Fruit fly (Drosophila melanogaster) whole organism, prepupa: ENCODE results near the gene CG31638.

Source experiments
- Blimp-1 ChIP-seq: fragments of 200-800 bp; sonication (Bioruptor generic); optimal IDR thresholded peaks from 3 replicates; lab custom pipeline; 2017; ENCODE audit warnings: missing biosample characterization, missing genetic modification characterization, mild to moderate bottlenecking, moderate library complexity, missing genetic modification reagents
- CG10631 ChIP-seq: fragments of 200-800 bp; sonication (Bioruptor generic); optimal IDR thresholded peaks from 2 replicates; lab custom pipeline; 2016; ENCODE audit warnings: missing biosample characterization, missing genetic modification characterization
- CG11762 ChIP-seq: fragments of 200-800 bp; sonication (Bioruptor generic); optimal IDR thresholded peaks from 3 replicates; lab custom pipeline; 2016; ENCODE audit warnings: missing biosample characterization, missing genetic modification characterization; ENCODE audit not compliant: insufficient read depth
- CG1621 ChIP-seq: fragments of 200-800 bp; sonication (Bioruptor generic); optimal IDR thresholded peaks from 3 replicates; lab custom pipeline; 2018; ENCODE audit warnings: missing biosample characterization, mild to moderate bottlenecking, missing genetic modification characterization
- CG16779 ChIP-seq: fragments of 200-800 bp; sonication (Bioruptor generic); optimal IDR thresholded peaks from 3 replicates; lab custom pipeline; 2017; ENCODE audit warnings: missing biosample characterization, mild to moderate bottlenecking, missing genetic modification characterization
- CG31627 ChIP-seq: fragments of 200-800 bp; sonication (Bioruptor generic); optimal IDR thresholded peaks from 3 replicates; lab custom pipeline; 2016; ENCODE audit warnings: missing biosample characterization, missing genetic modification characterization
- CG34406 ChIP-seq: fragments of 200-800 bp; sonication (Bioruptor generic); optimal IDR thresholded peaks from 3 replicates; lab custom pipeline; 2016; ENCODE audit warnings: missing biosample characterization, missing genetic modification characterization
- CG3919 ChIP-seq: fragments of 200-800 bp; sonication (Bioruptor generic); optimal IDR thresholded peaks from 3 replicates; lab custom pipeline; 2016; ENCODE audit warnings: missing biosample characterization, missing genetic modification characterization
- CG4318 ChIP-seq: fragments of 200-800 bp; sonication (Bioruptor generic); optimal IDR thresholded peaks from 3 replicates; lab custom pipeline; 2017; ENCODE audit warnings: missing biosample characterization, mild to moderate bottlenecking, missing genetic modification characterization
- CG6163 ChIP-seq: fragments of 200-800 bp; sonication (Bioruptor generic); IDR thresholded peaks from 3 replicates; pipeline ENCODE4 v1.3.6; 2022; ENCODE audit warnings: missing biosample characterization, missing genetic modification characterization
- CG6276 ChIP-seq: fragments of 200-800 bp; sonication (Bioruptor generic); optimal IDR thresholded peaks from 2 replicates; lab custom pipeline; 2017; ENCODE audit warnings: missing biosample characterization, mild to moderate bottlenecking, missing genetic modification characterization
- CG6792 ChIP-seq: fragments of 200-800 bp; sonication (Bioruptor generic); optimal IDR thresholded peaks from 3 replicates; lab custom pipeline; 2016; ENCODE audit warnings: missing biosample characterization, missing genetic modification characterization
- CG6854 ChIP-seq: fragments of 200-800 bp; sonication (Bioruptor generic); optimal IDR thresholded peaks from 2 replicates; lab custom pipeline; 2017; ENCODE audit warnings: missing biosample characterization, mild to moderate bottlenecking, missing genetic modification characterization
- CG7368 ChIP-seq: fragments of 200-800 bp; sonication (Bioruptor generic); optimal IDR thresholded peaks from 3 replicates; lab custom pipeline; 2016; ENCODE audit warnings: missing biosample characterization, missing genetic modification characterization
- CG8119 ChIP-seq: fragments of 200-800 bp; sonication (Bioruptor generic); IDR thresholded peaks from 3 replicates; pipeline ENCODE4 v1.3.6; 2022; ENCODE audit warnings: missing biosample characterization, missing genetic modification characterization
- CG8632 ChIP-seq: fragments of 200-800 bp; sonication (Bioruptor generic); optimal IDR thresholded peaks from 3 replicates; lab custom pipeline; 2016; ENCODE audit warnings: missing biosample characterization, missing genetic modification characterization
- CG9139 ChIP-seq: fragments of 200-800 bp; sonication (Bioruptor generic); optimal IDR thresholded peaks from 3 replicates; lab custom pipeline; 2017; ENCODE audit warnings: missing biosample characterization, mild to moderate bottlenecking, missing genetic modification characterization
- Eip75B ChIP-seq: fragments of 200-800 bp; sonication (Bioruptor generic); optimal IDR thresholded peaks from 3 replicates; lab custom pipeline; 2016; ENCODE audit warnings: missing biosample characterization, missing genetic modification characterization
- Eip78C ChIP-seq: fragments of 200-800 bp; sonication (Bioruptor generic); peaks from one replicate; lab custom pipeline; 2016; ENCODE audit warnings: missing biosample characterization, missing genetic modification characterization
- Eip93F ChIP-seq: fragments of 200-800 bp; sonication (Bioruptor generic); optimal IDR thresholded peaks from 2 replicates; lab custom pipeline; 2016; ENCODE audit warnings: missing biosample characterization, mild to moderate bottlenecking, missing genetic modification characterization
- Ets21C ChIP-seq: fragments of 200-800 bp; sonication (Bioruptor generic); optimal IDR thresholded peaks from 3 replicates; lab custom pipeline; 2016; ENCODE audit warnings: missing biosample characterization, missing genetic modification characterization
- Hr38 ChIP-seq: sonication (Bioruptor generic); optimal IDR thresholded peaks from 2 replicates; lab custom pipeline; 2016; ENCODE audit warnings: missing biosample characterization, missing genetic modification characterization
- Hr39 ChIP-seq: fragments of 200-800 bp; sonication (Bioruptor generic); optimal IDR thresholded peaks from 2 replicates; lab custom pipeline; 2016; ENCODE audit warnings: missing biosample characterization, missing genetic modification characterization
- Hr4 ChIP-seq: fragments of 200-800 bp; sonication (Bioruptor generic); optimal IDR thresholded peaks from 3 replicates; lab custom pipeline; 2016; ENCODE audit warnings: missing biosample characterization, missing genetic modification characterization
- Lpt ChIP-seq: fragments of 200-800 bp; sonication (Bioruptor generic); optimal IDR thresholded peaks from 3 replicates; lab custom pipeline; 2016; ENCODE audit warnings: missing biosample characterization, missing genetic modification characterization
- Met ChIP-seq: fragments of 200-800 bp; sonication (Bioruptor generic); optimal IDR thresholded peaks from 3 replicates; lab custom pipeline; 2016; ENCODE audit warnings: missing biosample characterization, missing genetic modification characterization
- OdsH ChIP-seq: fragments of 200-800 bp; sonication (Bioruptor generic); optimal IDR thresholded peaks from 3 replicates; lab custom pipeline; 2016; ENCODE audit warnings: missing biosample characterization, missing genetic modification characterization
- Smox ChIP-seq: fragments of 200-800 bp; sonication (Bioruptor generic); optimal IDR thresholded peaks from 3 replicates; lab custom pipeline; 2016; ENCODE audit warnings: missing biosample characterization, missing genetic modification characterization
- Sox102F ChIP-seq: fragments of 200-800 bp; sonication (Bioruptor generic); optimal IDR thresholded peaks from 2 replicates; lab custom pipeline; 2016; ENCODE audit warnings: missing biosample characterization, mild to moderate bottlenecking, missing genetic modification characterization
- Sox14 ChIP-seq: fragments of 200-800 bp; sonication (Bioruptor generic); optimal IDR thresholded peaks from 3 replicates; lab custom pipeline; 2016; ENCODE audit warnings: missing biosample characterization, missing genetic modification characterization
- achi ChIP-seq: fragments of 200-800 bp; sonication (Bioruptor generic); optimal IDR thresholded peaks from 3 replicates; lab custom pipeline; 2016; ENCODE audit warnings: missing biosample characterization, missing genetic modification characterization
- cyc ChIP-seq: fragments of 200-800 bp; sonication (Bioruptor generic); optimal IDR thresholded peaks from 3 replicates; lab custom pipeline; 2016; ENCODE audit warnings: missing biosample characterization, missing genetic modification characterization
- dac ChIP-seq: fragments of 200-800 bp; sonication (Bioruptor generic); optimal IDR thresholded peaks from 2 replicates; lab custom pipeline; 2017; ENCODE audit warnings: missing biosample characterization, mild to moderate bottlenecking, missing genetic modification characterization
- dsx ChIP-seq: fragments of 200-800 bp; optimal IDR thresholded peaks from 3 replicates; lab custom pipeline; 2019; ENCODE audit warnings: missing biosample characterization, mild to moderate bottlenecking, missing genetic modification characterization, moderate library complexity; ENCODE audit not compliant: poor library complexity, severe bottlenecking
- esn ChIP-seq: fragments of 200-800 bp; sonication (Bioruptor generic); optimal IDR thresholded peaks from 2 replicates; lab custom pipeline; 2016; ENCODE audit warnings: missing biosample characterization, mild to moderate bottlenecking, missing genetic modification characterization, moderate library complexity
- fd59A ChIP-seq: fragments of 200-800 bp; sonication (Bioruptor generic); optimal IDR thresholded peaks from 2 replicates; lab custom pipeline; 2017; ENCODE audit warnings: missing biosample characterization, mild to moderate bottlenecking, missing genetic modification characterization, missing genetic modification reagents
- fd85E ChIP-seq: fragments of 200-800 bp; sonication (Bioruptor generic); optimal IDR thresholded peaks from 3 replicates; lab custom pipeline; 2016; ENCODE audit warnings: missing biosample characterization, missing genetic modification characterization
- fkh ChIP-seq: fragments of 200-800 bp; sonication (Bioruptor generic); optimal IDR thresholded peaks from 3 replicates; lab custom pipeline; 2017; ENCODE audit warnings: missing biosample characterization, mild to moderate bottlenecking, missing genetic modification characterization, moderate library complexity
- lz ChIP-seq: fragments of 200-800 bp; sonication (Bioruptor generic); optimal IDR thresholded peaks from 3 replicates; lab custom pipeline; 2016; ENCODE audit warnings: missing biosample characterization, missing genetic modification characterization
- pdm3 ChIP-seq: fragments of 200-800 bp; sonication (Bioruptor generic); optimal IDR thresholded peaks from 3 replicates; lab custom pipeline; 2016; ENCODE audit warnings: missing biosample characterization, missing genetic modification characterization
- salr ChIP-seq, 2 experiments: fragments of 200-800 bp; sonication (Bioruptor generic); optimal IDR thresholded peaks; 3 replicates each; lab custom pipeline; 2016 to 2018; ENCODE audit warnings: missing biosample characterization in 2 of 2, missing genetic modification characterization in 2 of 2, mild to moderate bottlenecking in 1 of 2
- spab ChIP-seq: fragments of 200-800 bp; sonication (Bioruptor generic); optimal IDR thresholded peaks from 2 replicates; lab custom pipeline; 2017; ENCODE audit warnings: missing biosample characterization, mild to moderate bottlenecking, missing genetic modification characterization, missing genetic modification reagents
- svp ChIP-seq: fragments of 200-800 bp; sonication (Bioruptor generic); peaks from one replicate; lab custom pipeline; 2016; ENCODE audit warnings: missing biosample characterization, missing genetic modification characterization
- topi ChIP-seq: fragments of 200-800 bp; sonication (Bioruptor generic); optimal IDR thresholded peaks from 3 replicates; lab custom pipeline; 2016; ENCODE audit warnings: missing biosample characterization, missing genetic modification characterization
- vri ChIP-seq: fragments of 200-800 bp; sonication (Bioruptor generic); optimal IDR thresholded peaks from 3 replicates; lab custom pipeline; 2016; ENCODE audit warnings: missing biosample characterization, mild to moderate bottlenecking, missing genetic modification characterization

CG31638 gene

dm6 chr2L:6471978-6472776 is 18.7 kb upstream of the CG31638 start (continued):
- TF ChIP-seq svp (peak; percentile 77), spab (peak; percentile 47), pdm3 (GFP tag; lab: Kevin White, UChicago) (peak; percentile 60), CG31627 (GFP tag; lab: Kevin White, UChicago) (peak; percentile 48), Sox14 (GFP tag; lab: Kevin White, UChicago) (peak; percentile 38), fd59A (GFP tag; lab: Kevin White, UChicago) (peak; percentile 56), fkh (peak; percentile 10), CG6163 (peak; percentile 22; the same call in 1 of the 3 replicates), Sox102F (GFP tag; lab: Kevin White, UChicago) (peak; percentile 63), vri (peak; percentile 34)
- TF ChIP-seq, all 60 proteins: peak for 52

dm6 chr2L:6473076-6474037 is 17.5 kb upstream of the CG31638 start, which contains the start of gene mmy:
Gene mmy (minus strand): TSS chr2L:6473904.
- TF ChIP-seq CG11762 (GFP tag; lab: Kevin White, UChicago): peak; percentile 59
- peak; percentile 63 for TF ChIP-seq CG34406 (GFP tag; lab: Kevin White, UChicago)
- TF ChIP-seq Eip75B (GFP tag; lab: Kevin White, UChicago): peak; percentile 7
- TF ChIP-seq CG9139 (GFP tag; lab: Kevin White, UChicago): peak; percentile 64
- TF ChIP-seq Hr4: peak; percentile 52
- TF ChIP-seq Sox14 (GFP tag; lab: Kevin White, UChicago): peak; percentile 17
- peak; percentile 47 for TF ChIP-seq CG6792 (GFP tag; lab: Kevin White, UChicago)
- peak; percentile 34 for TF ChIP-seq Smox (GFP tag; lab: Kevin White, UChicago)
- peak; percentile 72 for TF ChIP-seq dsx (GFP tag; lab: Kevin White, UChicago)
- peak; percentile 46 for TF ChIP-seq CG7368 (GFP tag; lab: Kevin White, UChicago)
- peak; percentile 82 for TF ChIP-seq Eip78C (GFP tag; lab: Kevin White, UChicago)
- TF ChIP-seq lz (GFP tag; lab: Kevin White, UChicago): peak; percentile 7
- peak; percentile 42 for TF ChIP-seq pdm3 (GFP tag; lab: Kevin White, UChicago)
- no peak for TF ChIP-seq CG31627 (GFP tag; lab: Kevin White, UChicago)
- TF ChIP-seq Ets21C (GFP tag; lab: Kevin White, UChicago): no peak
- peak; percentile 69 for TF ChIP-seq OdsH (GFP tag; lab: Kevin White, UChicago)
- peak; percentile 77 for TF ChIP-seq CG6163
- peak; percentile 67 for TF ChIP-seq CG10631 (GFP tag; lab: Kevin White, UChicago)
- TF ChIP-seq Blimp-1 (GFP tag; lab: Kevin White, UChicago): no peak
- TF ChIP-seq CG6276 (GFP tag; lab: Kevin White, UChicago): peak; percentile 81
- peak; percentile 74 for TF ChIP-seq CG4318 (GFP tag; lab: Kevin White, UChicago)
- TF ChIP-seq CG16779 (tag; lab: Kevin White, UChicago): peak; percentile 59
- peak; percentile 69 for TF ChIP-seq achi (GFP tag; lab: Kevin White, UChicago)
- peak; percentile 47 for TF ChIP-seq Lpt (GFP tag; lab: Kevin White, UChicago)
- TF ChIP-seq CG1621: peak; percentile 51
- TF ChIP-seq Hr39: peak; percentile 9
- TF ChIP-seq CG6854 (GFP tag; lab: Kevin White, UChicago): peak; percentile 50
- peak; percentile 10 for TF ChIP-seq cyc (GFP tag; lab: Kevin White, UChicago)
- TF ChIP-seq fd85E (GFP tag; lab: Kevin White, UChicago): no peak
- TF ChIP-seq Eip93F (GFP tag; lab: Kevin White, UChicago): peak; percentile 33
- TF ChIP-seq vri: peak; percentile 53
- TF ChIP-seq topi (GFP tag; lab: Kevin White, UChicago): peak; percentile 35
- TF ChIP-seq dac (GFP tag; lab: Kevin White, UChicago): peak; percentile 55
- TF ChIP-seq Sox102F (GFP tag; lab: Kevin White, UChicago): peak; percentile 37
- TF ChIP-seq esn (GFP tag; lab: Kevin White, UChicago): peak; percentile 43
- TF ChIP-seq Hr38: no peak
- TF ChIP-seq CG8632 (GFP tag; lab: Kevin White, UChicago): peak; percentile 63
- no peak for TF ChIP-seq Met (GFP tag; lab: Kevin White, UChicago)
- peak; percentile 22 to 68 for TF ChIP-seq salr (GFP tag; optimal IDR thresholded peaks at IDR 0.05; lab: Kevin White, UChicago)
- TF ChIP-seq CG8119 (GFP tag; lab: Robert Waterston, UW): peak; percentile 80
- peak; percentile 66 for TF ChIP-seq CG3919 (GFP tag; lab: Kevin White, UChicago)
